Fruit fly (Drosophila melanogaster) whole organism, embryonic: ENCODE results near the gene Glut1.

Source experiments
- Atf6 ChIP-seq: fragments of 200-800 bp; sonication (Bioruptor generic); IDR thresholded peaks from 2 replicates; pipeline ENCODE4 v1.3.6; 2022; ENCODE audit warnings: missing biosample characterization, missing genetic modification characterization
- CG1024 ChIP-seq: fragments of 200-800 bp; sonication (Bioruptor generic); IDR thresholded peaks from 2 replicates; pipeline ENCODE4 v1.3.6; 2022; ENCODE audit warnings: missing biosample characterization, missing genetic modification characterization
- CG11504 ChIP-seq: fragments of 200-800 bp; sonication (Bioruptor generic); optimal IDR thresholded peaks from 3 replicates; lab custom pipeline; 2019; ENCODE audit warnings: missing biosample characterization, mild to moderate bottlenecking, missing genetic modification characterization, moderate library complexity
- CG11695 ChIP-seq: fragments of 200-800 bp; sonication (Bioruptor generic); IDR thresholded peaks from 3 replicates; pipeline ENCODE4 v1.3.6; 2022; ENCODE audit warnings: missing biosample characterization, missing genetic modification characterization
- CG12071 ChIP-seq: fragments of 200-800 bp; sonication (Bioruptor generic); optimal IDR thresholded peaks from 3 replicates; lab custom pipeline; 2018; ENCODE audit warnings: missing biosample characterization, mild to moderate bottlenecking, missing genetic modification characterization
- CG12236 ChIP-seq: fragments of 200-800 bp; sonication (Bioruptor generic); optimal IDR thresholded peaks from 2 replicates; lab custom pipeline; 2016; ENCODE audit warnings: missing biosample characterization, missing genetic modification characterization
- CG13624 ChIP-seq: fragments of 200-800 bp; sonication (Bioruptor generic); optimal IDR thresholded peaks from 2 replicates; lab custom pipeline; 2016; ENCODE audit warnings: missing biosample characterization, missing genetic modification characterization
- CG18476 ChIP-seq: fragments of 200-800 bp; sonication (Bioruptor generic); optimal IDR thresholded peaks from 2 replicates; lab custom pipeline; 2016; ENCODE audit warnings: missing biosample characterization, mild to moderate bottlenecking, missing genetic modification characterization
- CG2889 ChIP-seq: fragments of 200-800 bp; sonication (Bioruptor generic); IDR thresholded peaks from 3 replicates; pipeline ENCODE4 v1.3.6; 2022; ENCODE audit warnings: missing biosample characterization, missing genetic modification characterization
- CG32767 ChIP-seq: fragments of 200-800 bp; sonication (Bioruptor generic); IDR thresholded peaks from 2 replicates; pipeline ENCODE4 v1.3.6; 2022; ENCODE audit warnings: missing biosample characterization, missing genetic modification characterization
- CG4282 ChIP-seq: fragments of 200-800 bp; sonication (Bioruptor generic); optimal IDR thresholded peaks from 2 replicates; lab custom pipeline; 2016; ENCODE audit warnings: missing biosample characterization, missing genetic modification characterization
- CG4730 ChIP-seq: fragments of 200-800 bp; sonication (Bioruptor generic); IDR thresholded peaks from 2 replicates; pipeline ENCODE4 v1.3.6; 2022; ENCODE audit warnings: missing biosample characterization, missing genetic modification characterization
- CG6654 ChIP-seq: fragments of 200-800 bp; sonication (Bioruptor generic); optimal IDR thresholded peaks from 2 replicates; lab custom pipeline; 2017; ENCODE audit warnings: missing biosample characterization, mild to moderate bottlenecking, missing genetic modification characterization
- CG6813 ChIP-seq: fragments of 200-800 bp; sonication (Bioruptor generic); optimal IDR thresholded peaks from 2 replicates; lab custom pipeline; 2017; ENCODE audit warnings: missing biosample characterization, missing genetic modification characterization, mild to moderate bottlenecking, moderate library complexity, missing genetic modification reagents
- CG7839 ChIP-seq: fragments of 200-800 bp; sonication (Bioruptor generic); optimal IDR thresholded peaks from 3 replicates; lab custom pipeline; 2018; ENCODE audit warnings: missing biosample characterization, mild to moderate bottlenecking, missing genetic modification characterization, moderate library complexity
- CG8089 ChIP-seq: fragments of 200-800 bp; sonication (Bioruptor generic); optimal IDR thresholded peaks from 3 replicates; lab custom pipeline; 2016; ENCODE audit warnings: missing biosample characterization, missing genetic modification characterization
- CG8359 ChIP-seq: fragments of 200-800 bp; sonication (Bioruptor generic); optimal IDR thresholded peaks from 2 replicates; lab custom pipeline; 2017; ENCODE audit warnings: missing biosample characterization, mild to moderate bottlenecking, missing genetic modification characterization, borderline replicate concordance
- CG9437 ChIP-seq: fragments of 200-800 bp; sonication (Bioruptor generic); optimal IDR thresholded peaks from 2 replicates; lab custom pipeline; 2018; ENCODE audit warnings: missing biosample characterization, mild to moderate bottlenecking, missing genetic modification characterization
- CG9609 ChIP-seq: fragments of 200-800 bp; sonication (Bioruptor generic); optimal IDR thresholded peaks from 3 replicates; lab custom pipeline; 2016; ENCODE audit warnings: missing biosample characterization, missing genetic modification characterization
- CkIIα-i1 ChIP-seq: fragments of 200-800 bp; sonication (Bioruptor generic); IDR thresholded peaks from 2 replicates; pipeline ENCODE4 v1.3.6; 2022; ENCODE audit warnings: missing biosample characterization, missing genetic modification characterization
- D19B ChIP-seq: fragments of 200-800 bp; sonication (Bioruptor generic); optimal IDR thresholded peaks from 2 replicates; lab custom pipeline; 2017; ENCODE audit warnings: missing biosample characterization, mild to moderate bottlenecking, missing genetic modification characterization
- Deaf1 ChIP-seq: fragments of 200-800 bp; optimal IDR thresholded peaks from 3 replicates; lab custom pipeline; 2019; ENCODE audit warnings: missing biosample characterization, mild to moderate bottlenecking, missing genetic modification characterization, moderate library complexity
- Fer2 ChIP-seq: fragments of 200-800 bp; sonication (Bioruptor generic); optimal IDR thresholded peaks from 2 replicates; lab custom pipeline; 2018; ENCODE audit warnings: missing biosample characterization, mild to moderate bottlenecking, missing genetic modification characterization, moderate library complexity
- Lpt ChIP-seq: fragments of >200 bp; optimal IDR thresholded peaks from 2 replicates; lab custom pipeline; 2018; ENCODE audit warnings: missing biosample characterization, missing genetic modification characterization
- Trl ChIP-seq, 3 experiments: fragments of >200 bp in 2 of 3; fragments of 200-800 bp in 1 of 3; sonication (Bioruptor generic) in 1 of 3; optimal IDR thresholded peaks; 2 replicates in 1 of 3; 3 replicates in 2 of 3; lab custom pipeline; 2016 to 2017; ENCODE audit warnings: missing biosample characterization in 1 of 3, missing genetic modification characterization in 1 of 3
- Xrp1 ChIP-seq: fragments of 200-800 bp; sonication (Bioruptor generic); IDR thresholded peaks from 2 replicates; pipeline ENCODE4 v1.3.6; 2022; ENCODE audit warnings: missing biosample characterization, missing genetic modification characterization
- amos ChIP-seq: fragments of 200-800 bp; sonication (Bioruptor generic); IDR thresholded peaks from 2 replicates; pipeline ENCODE4 v1.3.6; 2022; ENCODE audit warnings: missing biosample characterization, missing genetic modification characterization; ENCODE audit not compliant: partially characterized antibody
- ap ChIP-seq: fragments of 200-800 bp; sonication (Bioruptor generic); IDR thresholded peaks from 2 replicates; pipeline ENCODE4 v1.3.6; 2022; ENCODE audit warnings: missing biosample characterization, missing genetic modification characterization
- ase ChIP-seq: fragments of 200-800 bp; sonication (Bioruptor generic); IDR thresholded peaks from 3 replicates; pipeline ENCODE4 v1.3.6; 2022; ENCODE audit warnings: missing biosample characterization, missing genetic modification characterization
- caup ChIP-seq: fragments of 200-800 bp; sonication (Bioruptor generic); optimal IDR thresholded peaks from 3 replicates; lab custom pipeline; 2017; ENCODE audit warnings: missing biosample characterization, mild to moderate bottlenecking, missing genetic modification characterization, moderate library complexity; ENCODE audit not compliant: severe bottlenecking
- chif ChIP-seq, 2 experiments: fragments of 200-800 bp; sonication (Bioruptor generic); optimal IDR thresholded peaks; 3 replicates each; lab custom pipeline; 2016; ENCODE audit warnings: missing biosample characterization in 2 of 2, missing genetic modification characterization in 2 of 2
- dimm ChIP-seq: fragments of 200-800 bp; sonication (Bioruptor generic); IDR thresholded peaks from 2 replicates; pipeline ENCODE4 v1.3.6; 2022; ENCODE audit warnings: missing biosample characterization, missing genetic modification characterization
- dm ChIP-seq: fragments of 200-800 bp; sonication (Bioruptor generic); optimal IDR thresholded peaks from 3 replicates; lab custom pipeline; 2016; ENCODE audit warnings: missing biosample characterization, missing genetic modification characterization
- ems ChIP-seq: fragments of 200-800 bp; sonication (Bioruptor generic); optimal IDR thresholded peaks from 3 replicates; lab custom pipeline; 2016; ENCODE audit warnings: missing biosample characterization, missing genetic modification characterization
- fd64A ChIP-seq: fragments of 200-800 bp; sonication (Bioruptor generic); optimal IDR thresholded peaks from 3 replicates; lab custom pipeline; 2018; ENCODE audit warnings: missing biosample characterization, mild to moderate bottlenecking, missing genetic modification characterization
- gce ChIP-seq: fragments of 200-800 bp; sonication (Bioruptor generic); IDR thresholded peaks from 3 replicates; pipeline ENCODE4 v1.3.6; 2022; ENCODE audit warnings: missing biosample characterization, missing genetic modification characterization
- ham ChIP-seq: fragments of 200-800 bp; sonication (Bioruptor generic); IDR thresholded peaks from 2 replicates; pipeline ENCODE4 v1.3.6; 2022; ENCODE audit warnings: missing biosample characterization, missing genetic modification characterization
- hbn ChIP-seq: fragments of 200-800 bp; sonication (Bioruptor generic); IDR thresholded peaks from 2 replicates; pipeline ENCODE4 v1.3.6; 2022; ENCODE audit warnings: missing biosample characterization, missing genetic modification characterization; ENCODE audit not compliant: partially characterized antibody
- klu ChIP-seq: fragments of 200-800 bp; sonication (Bioruptor generic); IDR thresholded peaks from 2 replicates; pipeline ENCODE4 v1.3.6; 2022; ENCODE audit warnings: missing biosample characterization, missing genetic modification characterization
- luna ChIP-seq: fragments of 200-800 bp; sonication (Bioruptor generic); optimal IDR thresholded peaks from 2 replicates; lab custom pipeline; 2016; ENCODE audit warnings: missing biosample characterization, missing genetic modification characterization
- nau ChIP-seq: fragments of 200-800 bp; sonication (Bioruptor generic); optimal IDR thresholded peaks from 3 replicates; lab custom pipeline; 2017; ENCODE audit warnings: missing biosample characterization, mild to moderate bottlenecking, missing genetic modification characterization, missing genetic modification reagents
- run ChIP-seq: fragments of 200-800 bp; sonication (Bioruptor generic); optimal IDR thresholded peaks from 3 replicates; lab custom pipeline; 2018; ENCODE audit warnings: missing biosample characterization, mild to moderate bottlenecking, missing genetic modification characterization
- sens ChIP-seq: fragments of 200-800 bp; sonication (Bioruptor generic); peaks from one replicate; lab custom pipeline; 2016; ENCODE audit warnings: missing biosample characterization, missing genetic modification characterization
- slbo ChIP-seq: fragments of 200-800 bp; sonication (Bioruptor generic); IDR thresholded peaks from 2 replicates; pipeline ENCODE4 v1.3.6; 2022; ENCODE audit warnings: missing biosample characterization, missing genetic modification characterization
- sna ChIP-seq: fragments of 200-800 bp; sonication (Bioruptor generic); IDR thresholded peaks from 2 replicates; pipeline ENCODE4 v1.3.6; 2022; ENCODE audit warnings: missing biosample characterization, missing genetic modification characterization; ENCODE audit not compliant: partially characterized antibody
- sqz ChIP-seq: fragments of 200-800 bp; sonication (Bioruptor generic); optimal IDR thresholded peaks from 3 replicates; lab custom pipeline; 2018; ENCODE audit warnings: missing biosample characterization, mild to moderate bottlenecking, missing genetic modification characterization
- sr ChIP-seq: fragments of 200-800 bp; sonication (Bioruptor generic); IDR thresholded peaks from 3 replicates; pipeline ENCODE4 v1.3.6; 2022; ENCODE audit warnings: missing biosample characterization, missing genetic modification characterization
- tna ChIP-seq: fragments of 200-800 bp; sonication (Bioruptor generic); IDR thresholded peaks from 2 replicates; pipeline ENCODE4 v1.3.6; 2022; ENCODE audit warnings: missing biosample characterization, missing genetic modification characterization; ENCODE audit not compliant: partially characterized antibody
- twi ChIP-seq: fragments of 200-800 bp; optimal IDR thresholded peaks from 2 replicates; lab custom pipeline; 2019; ENCODE audit warnings: missing biosample characterization, mild to moderate bottlenecking, missing genetic modification characterization, moderate library complexity
- wdn ChIP-seq: fragments of 200-800 bp; sonication (Bioruptor generic); IDR thresholded peaks from 2 replicates; pipeline ENCODE4 v1.3.6; 2022; ENCODE audit warnings: missing biosample characterization, missing genetic modification characterization
- z ChIP-seq: fragments of 200-800 bp; sonication (Bioruptor generic); IDR thresholded peaks from 3 replicates; pipeline ENCODE4 v1.3.6; 2022; ENCODE audit warnings: missing biosample characterization, missing genetic modification characterization

Glut1 gene

DNA sequence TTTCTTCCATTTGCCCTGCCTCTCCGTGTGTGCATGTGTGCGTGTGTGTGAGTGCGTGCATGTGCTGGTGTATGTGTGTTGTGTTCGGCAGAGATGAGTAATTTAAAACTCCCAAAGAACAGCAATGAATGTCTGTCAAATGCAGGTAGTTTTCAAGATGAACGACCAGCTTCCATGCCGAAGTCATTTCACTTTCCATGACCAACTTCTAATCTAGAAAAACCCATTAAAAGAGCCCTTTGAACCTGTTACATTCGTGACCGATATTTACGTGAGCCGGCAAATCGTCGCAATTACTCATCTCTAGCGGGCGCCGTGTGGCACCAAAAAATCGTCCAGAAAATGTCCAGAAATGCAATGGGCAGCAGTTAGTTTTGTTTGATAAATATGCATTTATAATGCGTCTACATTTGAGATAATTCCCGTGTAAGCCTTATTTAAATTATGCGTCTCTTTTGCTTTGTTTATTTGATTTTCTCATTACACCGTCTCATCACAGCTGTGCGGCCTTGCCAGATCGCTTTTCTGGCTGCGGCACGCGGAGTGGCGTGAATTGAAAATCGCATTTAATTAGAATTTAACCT, 41.4 kb upstream of the Glut1 start (continued):
- TF ChIP-seq CG7839 (tag; lab: Kevin White, UChicago) (peak; percentile 9), chif (GFP tag; optimal IDR thresholded peaks at IDR 0.05; lab: Kevin White, UChicago) (peak in 1 of 2 experiments; percentile 25), CG13624 (GFP tag; lab: Kevin White, UChicago) (peak; percentile 66), CG18476 (GFP tag; lab: Kevin White, UChicago) (no peak), Atf6 (GFP tag; lab: Robert Waterston, UW) (no peak), twi (peak; percentile 15), ap (GFP tag; lab: Robert Waterston, UW) (no peak), CG4282 (GFP tag; lab: Kevin White, UChicago) (no peak), dm (GFP tag; lab: Kevin White, UChicago) (peak; percentile 82), CG11504 (peak; percentile 41), ham (GFP tag; lab: Robert Waterston, UW) (no peak), CG11695 (no peak), CG8359 (no peak), wdn (GFP tag; lab: Robert Waterston, UW) (no peak), Trl (optimal IDR thresholded peaks at IDR 0.05; lab: Kevin White, UChicago) (peak in 1 of 2 experiments; percentile 29), Trl (GFP tag; optimal IDR thresholded peaks at IDR 0.05; lab: Kevin White, UChicago) (peak; percentile 46), luna (GFP tag; lab: Kevin White, UChicago) (peak; percentile 63), dimm (GFP tag; lab: Robert Waterston, UW) (no peak), ase (GFP tag; lab: Robert Waterston, UW) (no peak), klu (GFP tag; lab: Robert Waterston, UW) (no peak), sqz (GFP tag; lab: Kevin White, UChicago) (no peak), amos (GFP tag; lab: Robert Waterston, UW) (peak; percentile 76), CG8089 (GFP tag; lab: Kevin White, UChicago) (no peak), CG2889 (GFP tag; lab: Robert Waterston, UW) (no peak), Deaf1 (tag; lab: Kevin White, UChicago) (no peak), caup (no peak), CG12236 (GFP tag; lab: Kevin White, UChicago) (no peak), tna (GFP tag; lab: Robert Waterston, UW) (peak; percentile 56; the same call in 1 of the 2 replicates), Xrp1 (GFP tag; lab: Robert Waterston, UW) (no peak), CG1024 (GFP tag; lab: Robert Waterston, UW) (no peak), CG4730 (GFP tag; lab: Robert Waterston, UW) (no peak), CG12071 (no peak), CG9437 (GFP tag; lab: Kevin White, UChicago) (peak; percentile 55), z (GFP tag; lab: Robert Waterston, UW) (no peak), hbn (GFP tag; lab: Robert Waterston, UW) (peak; percentile 74), ems (GFP tag; lab: Kevin White, UChicago) (no peak), gce (GFP tag; lab: Robert Waterston, UW) (no peak), nau (no peak), Lpt (GFP tag; lab: Kevin White, UChicago) (no peak), CG6813 (GFP tag; lab: Kevin White, UChicago) (no peak), fd64A (no peak), sna (peak; percentile 72), CG32767 (GFP tag; lab: Robert Waterston, UW) (0 out of 2 replicates have a peak, but pooled peaks have one; percentile 34), run (tag; lab: Kevin White, UChicago) (no peak), Fer2 (no peak), slbo (peak; percentile 61), CkIIα-i1 (GFP tag; lab: Robert Waterston, UW) (no peak), CG9609 (GFP tag; lab: Kevin White, UChicago) (peak; percentile 50), D19B (GFP tag; lab: Kevin White, UChicago) (no peak), sens (peak; percentile 79), sr (no peak), CG6654 (no peak)
